Fruit fly (Drosophila melanogaster): ENCODE results near the gene Nemp.
A peak's percentile ranks its signal among the peaks of the same experiment; 100 is the strongest.

Gene Nemp

dm6 chrX:16640260-16641100 lies 14.3 kb downstream of the Nemp start, which contains the start of the genes SNRPG and mthl1 (continued):
- peak; percentile 38 for TF ChIP-seq CG10462 (GFP tag; optimal IDR thresholded peaks at IDR 0.05)
- peak; percentile 69 for TF ChIP-seq Mad (GFP tag; optimal IDR thresholded peaks at IDR 0.05)
- peak; percentile 70 for TF ChIP-seq Opbp (GFP tag; IDR thresholded peaks at IDR 0.05; ENCODE audit: partially characterized antibody)
- TF ChIP-seq lab (GFP tag; optimal IDR thresholded peaks at IDR 0.05): peak; percentile 81
- TF ChIP-seq peb (GFP tag; IDR thresholded peaks at IDR 0.05): peak; percentile 68
- peak; percentile 13 for TF ChIP-seq Spps (tag; optimal IDR thresholded peaks at IDR 0.05)
- TF ChIP-seq hkb (optimal IDR thresholded peaks at IDR 0.05): peak; percentile 11
- TF ChIP-seq hkb (GFP tag; IDR thresholded peaks at IDR 0.05): peak; percentile 82
- peak; percentile 79 for TF ChIP-seq CG11695 (GFP tag; IDR thresholded peaks at IDR 0.05)
- TF ChIP-seq klu (GFP tag; IDR thresholded peaks at IDR 0.05): peak; percentile 89
- peak; percentile 90 for TF ChIP-seq CG6689 (GFP tag; IDR thresholded peaks at IDR 0.05)
- TF ChIP-seq CG1792 (GFP tag; optimal IDR thresholded peaks at IDR 0.05): peak; percentile 41
- peak; percentile 64 for TF ChIP-seq dmrt11E (tag; optimal IDR thresholded peaks at IDR 0.05)
- TF ChIP-seq Poxn (GFP tag; IDR thresholded peaks at IDR 0.05): peak; percentile 65
- peak; percentile 47; the same call in 1 of the 3 replicates for TF ChIP-seq CG14860 (GFP tag; IDR thresholded peaks at IDR 0.05; ENCODE audit: partially characterized antibody)
- peak; percentile 87 for TF ChIP-seq gem (tag; optimal IDR thresholded peaks at IDR 0.05)
- peak; percentile 72 for TF ChIP-seq CG13424 (tag; optimal IDR thresholded peaks at IDR 0.05)
- TF ChIP-seq Vsx1 (GFP tag; optimal IDR thresholded peaks at IDR 0.05): no peak
- no peak for TF ChIP-seq CG6765 (GFP tag; optimal IDR thresholded peaks at IDR 0.05)
- TF ChIP-seq fru (optimal IDR thresholded peaks at IDR 0.05): no peak
- no peak for TF ChIP-seq odd (GFP tag; optimal IDR thresholded peaks at IDR 0.05)
- peak; percentile 76 for TF ChIP-seq CG13624 (GFP tag; optimal IDR thresholded peaks at IDR 0.05)
- TF ChIP-seq ken (GFP tag; IDR thresholded peaks at IDR 0.05): peak; percentile 93
- peak; percentile 81 for TF ChIP-seq her (GFP tag; optimal IDR thresholded peaks at IDR 0.05)
- TF ChIP-seq CG6813 (GFP tag; optimal IDR thresholded peaks at IDR 0.05): no peak
- peak; percentile 96 for TF ChIP-seq sqz (GFP tag; optimal IDR thresholded peaks at IDR 0.05)
- peak; percentile 63 for TF ChIP-seq CG18262 (tag; optimal IDR thresholded peaks at IDR 0.05)
- peak; percentile 58 to 73 for TF ChIP-seq chif (GFP tag; optimal IDR thresholded peaks at IDR 0.05)
- TF ChIP-seq Dp (GFP tag; optimal IDR thresholded peaks at IDR 0.05): peak; percentile 62
- peak; percentile 82 for TF ChIP-seq Hmr (GFP tag; optimal IDR thresholded peaks at IDR 0.05)
- peak; percentile 79 for TF ChIP-seq NfI (GFP tag; optimal IDR thresholded peaks at IDR 0.05)
- peak; percentile 45 for TF ChIP-seq Hr3 (GFP tag; optimal IDR thresholded peaks at IDR 0.05)
- TF ChIP-seq croc (GFP tag; conservative IDR thresholded peaks at IDR 0.05): peak; percentile 74
- no peak for TF ChIP-seq Elba2 (GFP tag; optimal IDR thresholded peaks at IDR 0.05)
- peak; percentile 24 for TF ChIP-seq CG3065 (GFP tag; optimal IDR thresholded peaks at IDR 0.05)
- TF ChIP-seq C15 (GFP tag; IDR thresholded peaks at IDR 0.05): peak; percentile 77
- TF ChIP-seq CG6791 (GFP tag; IDR thresholded peaks at IDR 0.05; ENCODE audit: partially characterized antibody): peak; percentile 60; the same call in 2 of the 3 replicates
- TF ChIP-seq tin (GFP tag; optimal IDR thresholded peaks at IDR 0.05): peak; percentile 84
- TF ChIP-seq Gsc (GFP tag; IDR thresholded peaks at IDR 0.05): peak; percentile 92
- TF ChIP-seq CG10274 (GFP tag; optimal IDR thresholded peaks at IDR 0.05): peak; percentile 24
- no peak for TF ChIP-seq Camta (GFP tag; optimal IDR thresholded peaks at IDR 0.05)
- TF ChIP-seq vnd (GFP tag; IDR thresholded peaks at IDR 0.05; ENCODE audit: partially characterized antibody): peak; percentile 66
- TF ChIP-seq chn (GFP tag; optimal IDR thresholded peaks at IDR 0.05): peak; percentile 90
- peak; percentile 70 for TF ChIP-seq emc (GFP tag; optimal IDR thresholded peaks at IDR 0.05)
- peak; percentile 49 for TF ChIP-seq CG10366 (GFP tag; IDR thresholded peaks at IDR 0.05)
- TF ChIP-seq dysf (GFP tag; IDR thresholded peaks at IDR 0.05): peak; percentile 94
- TF ChIP-seq ttk (GFP tag; IDR thresholded peaks at IDR 0.05): peak; percentile 93
- TF ChIP-seq CG10267 (tag; optimal IDR thresholded peaks at IDR 0.05): peak; percentile 67
- TF ChIP-seq h (optimal IDR thresholded peaks at IDR 0.05): no peak
- no peak for TF ChIP-seq CG6854 (GFP tag; optimal IDR thresholded peaks at IDR 0.05)

Data from whole organism, embryonic.